Fruit fly (Drosophila melanogaster): ENCODE data around the gene CG31371.
A peak's percentile ranks its signal among the peaks of the same experiment; 100 is the strongest.

Gene CG31371

dm6 chr3R:30540196-30540595 lies 36.9 kb upstream of the CG31371 start:
- TF ChIP-seq Chrac-16 (GFP tag; optimal IDR thresholded peaks at IDR 0.05): peak; percentile 89
- TF ChIP-seq CG16779 (GFP tag; IDR thresholded peaks at IDR 0.05): peak; percentile 88
- peak; percentile 93 for TF ChIP-seq zfh1 (GFP tag; IDR thresholded peaks at IDR 0.05)
- peak in 1 of 3 experiments; percentile 57 for TF ChIP-seq Stat92E (GFP tag; optimal IDR thresholded peaks at IDR 0.05)
- TF ChIP-seq CG13424 (tag; optimal IDR thresholded peaks at IDR 0.05): peak; percentile 92
- TF ChIP-seq CG18262 (tag; optimal IDR thresholded peaks at IDR 0.05): peak; percentile 83
- peak; percentile 85 for TF ChIP-seq CG5953 (GFP tag; IDR thresholded peaks at IDR 0.05)
- TF ChIP-seq CG31365 (tag; optimal IDR thresholded peaks at IDR 0.05): peak; percentile 77
- peak; percentile 94 for TF ChIP-seq gro (GFP tag; optimal IDR thresholded peaks at IDR 0.05)
- TF ChIP-seq knrl (GFP tag; IDR thresholded peaks at IDR 0.05; ENCODE audit: partially characterized antibody): no peak
- no peak for TF ChIP-seq CG7963 (GFP tag; IDR thresholded peaks at IDR 0.05; ENCODE audit: partially characterized antibody)
- peak; percentile 92 for TF ChIP-seq CG12071 (GFP tag; optimal IDR thresholded peaks at IDR 0.05)
- peak; percentile 94 for TF ChIP-seq NfI (GFP tag; optimal IDR thresholded peaks at IDR 0.05)
- TF ChIP-seq CG14965 (GFP tag; optimal IDR thresholded peaks at IDR 0.05; ENCODE audit: borderline replicate concordance): peak; percentile 79
- TF ChIP-seq TFAM (GFP tag; optimal IDR thresholded peaks at IDR 0.05): peak; percentile 60
- TF ChIP-seq grau (tag; optimal IDR thresholded peaks at IDR 0.05): peak; percentile 88
- peak; percentile 87 for TF ChIP-seq CG3726 (GFP tag; IDR thresholded peaks at IDR 0.05)
- TF ChIP-seq chm (GFP tag; IDR thresholded peaks at IDR 0.05): peak; percentile 90
- peak; percentile 60; the same call in 1 of the 2 replicates for TF ChIP-seq CkIIα-i1 (GFP tag; IDR thresholded peaks at IDR 0.05)
- peak; percentile 91 for TF ChIP-seq B-H1 (GFP tag; IDR thresholded peaks at IDR 0.05)
- TF ChIP-seq CG4328 (GFP tag; optimal IDR thresholded peaks at IDR 0.05): peak; percentile 85
- TF ChIP-seq sug (tag; optimal IDR thresholded peaks at IDR 0.05): peak; percentile 87
- peak; percentile 94 for TF ChIP-seq H2.0 (GFP tag; IDR thresholded peaks at IDR 0.05)
- peak; percentile 91 to 92 for TF ChIP-seq chif (GFP tag; optimal IDR thresholded peaks at IDR 0.05)
- TF ChIP-seq CG1603 (tag; optimal IDR thresholded peaks at IDR 0.05): peak; percentile 89
- peak; percentile 88 for TF ChIP-seq Ssrp (tag; optimal IDR thresholded peaks at IDR 0.05)
- TF ChIP-seq Poxn (GFP tag; IDR thresholded peaks at IDR 0.05): peak; percentile 72
- peak; percentile 93 for TF ChIP-seq Six4 (GFP tag; optimal IDR thresholded peaks at IDR 0.05)
- peak; percentile 37; the same call in 1 of the 2 replicates for TF ChIP-seq GATAe (GFP tag; conservative IDR thresholded peaks at IDR 0.05)
- TF ChIP-seq en (GFP tag; optimal IDR thresholded peaks at IDR 0.05): peak; percentile 90
- no peak for TF ChIP-seq Hr39 (optimal IDR thresholded peaks at IDR 0.05)
- no peak for TF ChIP-seq D (optimal IDR thresholded peaks at IDR 0.05)
- TF ChIP-seq D (GFP tag; optimal IDR thresholded peaks at IDR 0.05): peak; percentile 87
- TF ChIP-seq CG9932 (GFP tag; IDR thresholded peaks at IDR 0.05): peak; percentile 92
- peak; percentile 94 for TF ChIP-seq ranshi (GFP tag; IDR thresholded peaks at IDR 0.05)
- TF ChIP-seq Bteb2 (GFP tag; optimal IDR thresholded peaks at IDR 0.05): peak; percentile 88
- TF ChIP-seq rib (GFP tag; IDR thresholded peaks at IDR 0.05): peak; percentile 91
- TF ChIP-seq ssp (GFP tag; IDR thresholded peaks at IDR 0.05): peak; percentile 76
- TF ChIP-seq BtbVII (GFP tag; optimal IDR thresholded peaks at IDR 0.05): peak; percentile 90
- no peak for TF ChIP-seq CG42726 (GFP tag; IDR thresholded peaks at IDR 0.05; ENCODE audit: partially characterized antibody)
- TF ChIP-seq z (GFP tag; IDR thresholded peaks at IDR 0.05): peak; percentile 60; the same call in 2 of the 3 replicates
- TF ChIP-seq Gug (GFP tag; IDR thresholded peaks at IDR 0.05): peak; percentile 93
- peak; percentile 85 for TF ChIP-seq salm (tag; optimal IDR thresholded peaks at IDR 0.05)
- peak; percentile 87 for TF ChIP-seq CG6765 (GFP tag; optimal IDR thresholded peaks at IDR 0.05)
- peak; percentile 95 for TF ChIP-seq CG2678 (tag; optimal IDR thresholded peaks at IDR 0.05)
- peak; percentile 90 for TF ChIP-seq Atf6 (GFP tag; IDR thresholded peaks at IDR 0.05)
- peak; percentile 92 for TF ChIP-seq CG4282 (GFP tag; optimal IDR thresholded peaks at IDR 0.05)
- peak; percentile 93 for TF ChIP-seq fd3F (GFP tag; optimal IDR thresholded peaks at IDR 0.05)
- TF ChIP-seq Adf1 (GFP tag; IDR thresholded peaks at IDR 0.05): peak; percentile 66
- TF ChIP-seq ato (GFP tag; IDR thresholded peaks at IDR 0.05; ENCODE audit: partially characterized antibody): no peak
- TF ChIP-seq YL-1 (GFP tag; optimal IDR thresholded peaks at IDR 0.05): peak; percentile 68

Measured in whole organism, embryonic.